Fruit fly (Drosophila melanogaster): ENCODE data around the gene NTPase.
A peak's percentile ranks its signal among the peaks of the same experiment; 100 is the strongest.

DNA sequence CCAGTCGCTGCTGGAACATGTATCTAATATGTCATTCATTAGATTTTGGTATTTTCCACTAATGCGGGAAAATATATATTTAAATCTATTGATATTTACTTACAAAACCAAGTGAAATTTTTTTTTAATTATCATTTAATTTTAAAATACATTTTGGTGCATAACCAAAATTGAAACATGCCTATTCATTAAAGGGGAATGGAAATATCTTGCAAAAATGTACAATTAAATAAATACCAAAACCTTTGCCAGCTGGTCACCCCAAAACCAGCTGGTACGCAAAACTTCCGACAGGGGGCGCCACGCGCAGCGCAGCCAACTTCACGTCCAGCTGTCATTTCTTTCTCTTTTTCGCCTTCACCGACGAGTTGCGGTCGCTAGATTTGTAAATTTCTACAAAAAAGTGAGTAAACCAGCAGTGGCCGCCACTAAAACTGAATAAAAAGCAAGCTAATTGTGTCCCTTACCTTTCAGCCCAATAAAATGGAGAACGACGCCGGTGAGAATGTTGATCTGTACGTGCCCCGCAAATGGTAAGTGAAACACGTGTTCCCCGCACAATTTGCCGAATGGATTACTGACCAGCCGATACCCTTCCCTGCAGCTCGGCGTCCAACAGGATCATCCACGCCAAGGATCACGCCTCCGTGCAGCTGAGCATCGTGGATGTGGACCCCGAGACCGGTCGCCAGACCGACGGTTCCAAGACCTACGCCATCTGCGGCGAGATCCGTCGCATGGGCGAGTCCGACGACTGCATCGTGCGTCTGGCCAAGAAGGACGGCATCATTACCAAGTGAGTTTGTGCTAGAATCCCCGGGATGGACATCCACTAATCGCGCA is 29.7 kb downstream of the NTPase start, which contains the start of the genes CG3104 and RpS21:
- TF ChIP-seq CG8478 (optimal IDR thresholded peaks at IDR 0.05) (no peak), CTCF (optimal IDR thresholded peaks at IDR 0.05) (peak; percentile 92 to 95)

Data from S2 (cell line).